Fruit fly (Drosophila melanogaster): Measurements from ENCODE around the gene Frl.

Gene Frl

DNA sequence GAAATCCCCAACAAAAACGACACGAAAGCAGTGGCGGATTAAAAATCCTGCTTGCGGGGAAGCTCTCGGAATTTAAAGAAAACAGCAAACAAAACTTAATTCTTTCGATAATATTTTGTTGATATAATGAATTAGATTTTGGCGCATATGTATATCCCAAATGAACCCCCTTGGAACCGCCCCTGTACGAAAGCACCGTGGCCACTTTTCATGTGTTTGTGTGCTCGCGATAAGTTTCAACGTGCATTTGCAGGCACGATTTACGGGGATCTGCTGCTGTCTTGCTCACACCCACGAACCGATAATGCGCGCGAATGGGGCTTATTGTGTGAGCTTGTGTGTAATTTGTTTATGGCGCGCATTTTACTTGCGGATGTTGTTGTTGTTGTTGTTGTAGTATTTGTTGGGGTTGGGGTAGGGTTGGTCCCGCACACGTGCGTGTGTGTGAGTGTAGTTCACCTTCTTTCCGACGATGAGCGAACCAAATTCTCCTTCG is 48.0 kb upstream of the Frl start (continued):
- TF ChIP-seq Bgb (GFP tag; IDR thresholded peaks at IDR 0.05; ENCODE audit: partially characterized antibody): peak; percentile 55; the same call in 1 of the 2 replicates
- peak; percentile 83 for TF ChIP-seq CG6654 (GFP tag; optimal IDR thresholded peaks at IDR 0.05)
- peak; percentile 82 for TF ChIP-seq trh (GFP tag; optimal IDR thresholded peaks at IDR 0.05)
- peak; percentile 92 for TF ChIP-seq CG15601 (tag; optimal IDR thresholded peaks at IDR 0.05)
- TF ChIP-seq sens (GFP tag): peak; percentile 99
- TF ChIP-seq CG10462 (GFP tag; optimal IDR thresholded peaks at IDR 0.05): peak; percentile 86
- no peak; the same call in 1 of the 2 replicates for TF ChIP-seq Dip2 (GFP tag; IDR thresholded peaks at IDR 0.05)
- peak; percentile 87 for TF ChIP-seq disco-r (GFP tag; optimal IDR thresholded peaks at IDR 0.05)
- TF ChIP-seq twi (tag; optimal IDR thresholded peaks at IDR 0.05): peak; percentile 85
- peak; percentile 92 for TF ChIP-seq NC2β (GFP tag; optimal IDR thresholded peaks at IDR 0.05)
- peak; percentile 88 for TF ChIP-seq CG12236 (GFP tag; optimal IDR thresholded peaks at IDR 0.05)
- peak; percentile 88 for TF ChIP-seq CG12104 (GFP tag; optimal IDR thresholded peaks at IDR 0.05)
- TF ChIP-seq H2.0 (GFP tag; IDR thresholded peaks at IDR 0.05): peak; percentile 97
- TF ChIP-seq CG2129 (GFP tag; IDR thresholded peaks at IDR 0.05; ENCODE audit: partially characterized antibody): no peak
- peak; percentile 96 for TF ChIP-seq CG12769 (tag; optimal IDR thresholded peaks at IDR 0.05)
- TF ChIP-seq Taf1 (GFP tag; IDR thresholded peaks at IDR 0.05): peak; percentile 76
- peak; percentile 96 for TF ChIP-seq CG14050 (GFP tag; IDR thresholded peaks at IDR 0.05)
- TF ChIP-seq BtbVII (GFP tag; optimal IDR thresholded peaks at IDR 0.05): peak; percentile 92
- TF ChIP-seq MBD-R2 (GFP tag; IDR thresholded peaks at IDR 0.05): peak; percentile 85
- peak; percentile 96 for TF ChIP-seq PHDP (tag; optimal IDR thresholded peaks at IDR 0.05)
- peak; percentile 72 for TF ChIP-seq CG3163 (GFP tag; optimal IDR thresholded peaks at IDR 0.05)
- TF ChIP-seq toy (GFP tag; IDR thresholded peaks at IDR 0.05): no peak
- peak; percentile 93 for TF ChIP-seq CG6813 (GFP tag; optimal IDR thresholded peaks at IDR 0.05)
- peak; percentile 98 for TF ChIP-seq CG2199 (GFP tag; IDR thresholded peaks at IDR 0.05)
- peak; percentile 95 for TF ChIP-seq phol (tag; optimal IDR thresholded peaks at IDR 0.05)
- TF ChIP-seq CG12659 (GFP tag; optimal IDR thresholded peaks at IDR 0.05): peak; percentile 96
- TF ChIP-seq tap (tag; optimal IDR thresholded peaks at IDR 0.05): peak; percentile 95
- peak; percentile 95 for TF ChIP-seq Dad (GFP tag; optimal IDR thresholded peaks at IDR 0.05)
- TF ChIP-seq CG11093 (GFP tag; IDR thresholded peaks at IDR 0.05): peak; percentile 93
- TF ChIP-seq rib (GFP tag; IDR thresholded peaks at IDR 0.05): peak; percentile 77
- TF ChIP-seq Fer3 (tag; optimal IDR thresholded peaks at IDR 0.05): peak; percentile 94
- peak; percentile 97 for TF ChIP-seq Antp (GFP tag; optimal IDR thresholded peaks at IDR 0.05)
- TF ChIP-seq org-1 (GFP tag; optimal IDR thresholded peaks at IDR 0.05): peak; percentile 93
- TF ChIP-seq CG43689 (GFP tag; IDR thresholded peaks at IDR 0.05): peak; percentile 92
- peak; percentile 58 for TF ChIP-seq CG2116 (GFP tag; optimal IDR thresholded peaks at IDR 0.05)
- TF ChIP-seq Xrp1 (GFP tag; IDR thresholded peaks at IDR 0.05): peak; percentile 93
- TF ChIP-seq Hmr (GFP tag; optimal IDR thresholded peaks at IDR 0.05): peak; percentile 95
- peak; percentile 94 for TF ChIP-seq CG5953 (GFP tag; IDR thresholded peaks at IDR 0.05)
- peak; percentile 95 for TF ChIP-seq so (GFP tag; IDR thresholded peaks at IDR 0.05)
- peak; percentile 97 for TF ChIP-seq CG13624 (GFP tag; optimal IDR thresholded peaks at IDR 0.05)
- TF ChIP-seq CG17912 (GFP tag; optimal IDR thresholded peaks at IDR 0.05): peak; percentile 83
- TF ChIP-seq ara (GFP tag; IDR thresholded peaks at IDR 0.05): peak; percentile 91
- TF ChIP-seq CG10431 (GFP tag; optimal IDR thresholded peaks at IDR 0.05): peak; percentile 82
- peak; percentile 66 for TF ChIP-seq crol (GFP tag; IDR thresholded peaks at IDR 0.05)
- no peak for TF ChIP-seq dan (GFP tag; IDR thresholded peaks at IDR 0.05)
- TF ChIP-seq jumu (GFP tag; optimal IDR thresholded peaks at IDR 0.05): peak; percentile 94
- peak; percentile 93 for TF ChIP-seq Asciz (GFP tag; optimal IDR thresholded peaks at IDR 0.05)
- TF ChIP-seq CG10979 (tag; optimal IDR thresholded peaks at IDR 0.05): peak; percentile 92
- TF ChIP-seq Bteb2 (GFP tag; optimal IDR thresholded peaks at IDR 0.05): peak; percentile 92
- TF ChIP-seq CG2712 (tag; optimal IDR thresholded peaks at IDR 0.05): peak; percentile 79
- TF ChIP-seq Hr3 (GFP tag; optimal IDR thresholded peaks at IDR 0.05): peak; percentile 93
